Worm (Caenorhabditis elegans): ENCODE measurements around the gene C44C1.1.

Gene C44C1.1

DNA sequence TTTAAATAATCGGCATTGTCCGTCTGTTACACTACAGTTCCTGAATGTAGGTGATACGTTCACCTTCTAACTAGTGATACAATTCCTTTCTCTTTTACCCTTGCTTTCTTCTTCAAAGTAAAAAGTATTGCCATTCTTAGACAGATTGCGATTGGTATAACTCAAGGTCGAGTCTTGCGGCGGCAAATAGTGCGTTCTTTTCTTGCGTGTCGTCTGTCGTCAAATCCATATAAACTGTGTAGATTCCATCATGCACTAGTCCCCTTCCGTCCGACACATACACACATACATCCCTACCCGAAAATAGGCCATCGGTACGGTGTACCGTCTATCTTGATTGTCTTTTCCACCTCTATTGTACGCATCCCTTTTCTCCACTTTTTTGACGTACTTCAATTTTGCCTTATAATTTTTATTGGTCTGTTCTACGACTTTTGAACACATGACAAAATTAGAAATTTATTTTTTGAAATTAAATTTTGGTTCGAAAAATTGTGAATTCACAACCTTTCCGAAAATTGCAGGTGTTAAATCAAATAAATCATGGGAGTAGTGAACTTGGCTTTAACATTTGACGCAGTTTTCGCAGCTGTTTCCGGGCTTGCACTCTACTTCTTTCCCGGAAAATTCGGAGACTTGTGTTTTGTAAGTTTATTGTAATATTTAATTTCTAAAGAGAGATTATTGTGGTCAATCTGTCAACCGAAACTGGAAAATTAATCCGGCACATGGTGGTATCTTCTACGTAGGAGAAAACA is at the start of gene C44C1.1:
TSS of gene C44C1.1 (plus strand) at position 525 of the 758 bp plus-strand sequence.
- no peak for TF ChIP-seq unc-62 (GFP tag; optimal IDR thresholded peaks at IDR 0.05)

DNA sequence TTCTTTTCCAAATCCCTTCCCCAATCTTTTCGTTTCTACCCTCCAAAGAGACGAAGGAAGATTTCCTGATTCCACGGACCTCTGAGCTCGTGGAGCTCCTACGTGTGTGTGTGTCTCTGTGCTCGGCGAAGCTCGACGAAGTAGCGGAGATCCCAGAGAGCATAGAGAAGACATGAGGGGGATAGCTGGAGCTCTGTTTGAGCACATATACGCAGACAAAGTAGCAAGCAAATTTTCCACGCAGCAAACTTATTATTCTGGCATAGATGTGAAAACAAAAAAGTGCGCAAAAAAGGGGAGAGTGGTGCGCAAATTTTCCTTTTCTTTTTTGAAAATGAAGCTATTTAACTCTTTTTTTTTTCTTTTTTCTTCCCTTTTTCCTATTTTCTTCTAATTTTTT is 47.7 kb upstream of the C44C1.1 start:
- TF ChIP-seq unc-62 (GFP tag; optimal IDR thresholded peaks at IDR 0.05), result no peak

- no peak for TF ChIP-seq unc-62 (GFP tag; optimal IDR thresholded peaks at IDR 0.05)
Measured at ce11 chrX:933504-933903, 47.1 kb upstream of the C44C1.1 start, which contains the start of gene F35H12.1. Gene F35H12.1, plus strand, starts transcription at chrX:933804.

DNA sequence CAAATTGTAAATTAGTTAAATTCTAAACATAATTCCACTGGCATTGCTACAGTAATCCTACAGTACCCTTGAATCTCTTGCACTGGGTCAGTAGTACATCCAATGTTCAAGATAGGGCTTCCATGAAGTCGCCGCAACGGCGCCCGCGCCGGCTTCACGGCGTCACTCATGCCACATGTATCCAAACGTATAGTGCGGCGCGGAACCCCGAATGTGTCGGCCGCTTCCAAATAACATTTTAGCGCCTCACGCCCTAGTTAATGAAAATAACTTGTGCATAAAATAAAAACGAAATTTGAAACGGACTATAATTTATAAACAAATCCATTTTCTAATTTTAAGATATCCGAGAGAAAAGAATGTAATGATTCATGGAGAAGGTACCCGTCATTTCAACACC is 44.6 kb upstream of the C44C1.1 start:
- TF ChIP-seq unc-62 (GFP tag; optimal IDR thresholded peaks at IDR 0.05), result no peak

ce11 chrX:938269-938883 is 42.2 kb upstream of the C44C1.1 start, which contains the start of gene F53H8.3:
Gene F53H8.3, plus strand, starts transcription at chrX:938543.
- TF ChIP-seq unc-62 (GFP tag; optimal IDR thresholded peaks at IDR 0.05), result no peak

- no peak for TF ChIP-seq unc-62 (GFP tag; optimal IDR thresholded peaks at IDR 0.05)
Measured at ce11 chrX:945669-946068, 34.9 kb upstream of the C44C1.1 start.

ce11 chrX:947885-948284 is 32.7 kb upstream of the C44C1.1 start:
- TF ChIP-seq unc-62 (GFP tag; optimal IDR thresholded peaks at IDR 0.05), result no peak

- TF ChIP-seq unc-62 (GFP tag; optimal IDR thresholded peaks at IDR 0.05), result no peak
Measured at ce11 chrX:948783-949182, 31.8 kb upstream of the C44C1.1 start, which contains the start of gene sms-2. Gene sms-2, minus strand, starts transcription at chrX:948883.

DNA sequence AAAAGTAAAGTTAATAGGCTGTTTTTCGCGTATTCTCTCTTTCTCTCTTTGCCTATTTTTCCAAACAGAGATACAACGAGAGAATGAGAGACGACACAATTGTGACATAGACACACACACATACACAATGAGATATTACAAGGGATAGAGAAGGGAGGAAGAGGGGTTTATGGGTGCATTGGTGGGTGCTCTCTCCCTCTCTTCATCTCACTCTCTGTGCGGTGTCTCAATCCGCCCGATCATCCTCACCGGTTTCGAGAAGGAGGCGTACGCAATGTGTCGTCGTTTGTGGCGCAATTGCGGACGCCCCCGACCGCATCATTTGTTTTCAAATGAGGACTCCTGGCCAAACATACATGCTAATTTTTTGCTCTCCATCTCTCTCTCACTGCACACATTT is 31.1 kb upstream of the C44C1.1 start:
- TF ChIP-seq unc-62 (GFP tag; optimal IDR thresholded peaks at IDR 0.05), result peak; percentile 35

ce11 chrX:950482-950881 is 30.1 kb upstream of the C44C1.1 start, which contains the start of gene arr-1:
Gene arr-1, plus strand, starts transcription at chrX:950782.
- TF ChIP-seq unc-62 (GFP tag; optimal IDR thresholded peaks at IDR 0.05), result no peak

DNA sequence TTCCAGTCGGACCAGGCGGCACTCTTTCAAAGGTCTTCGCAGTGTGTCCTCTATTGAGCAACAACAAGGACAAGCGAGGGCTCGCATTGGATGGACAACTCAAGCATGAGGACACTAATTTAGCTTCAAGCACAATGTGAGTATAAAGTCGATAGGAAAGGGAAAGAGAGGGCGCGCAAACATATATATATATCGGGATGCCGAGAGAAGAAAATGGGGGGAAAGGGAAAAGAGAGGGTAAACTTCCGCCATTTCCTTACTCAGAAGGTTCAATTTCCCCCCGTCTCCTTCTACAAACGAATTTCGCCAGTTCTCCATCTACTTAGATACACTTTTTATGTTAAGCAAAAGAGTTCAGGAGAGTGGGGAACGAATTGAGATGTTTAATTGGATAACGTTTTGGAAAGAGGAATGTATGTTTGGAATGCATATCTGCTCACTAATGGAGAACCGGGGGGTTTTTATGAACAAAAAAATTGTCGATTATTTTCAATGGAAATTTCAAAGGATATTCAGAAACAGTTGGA is 28.0 kb upstream of the C44C1.1 start:
- TF ChIP-seq unc-62 (GFP tag; optimal IDR thresholded peaks at IDR 0.05), result no peak

DNA sequence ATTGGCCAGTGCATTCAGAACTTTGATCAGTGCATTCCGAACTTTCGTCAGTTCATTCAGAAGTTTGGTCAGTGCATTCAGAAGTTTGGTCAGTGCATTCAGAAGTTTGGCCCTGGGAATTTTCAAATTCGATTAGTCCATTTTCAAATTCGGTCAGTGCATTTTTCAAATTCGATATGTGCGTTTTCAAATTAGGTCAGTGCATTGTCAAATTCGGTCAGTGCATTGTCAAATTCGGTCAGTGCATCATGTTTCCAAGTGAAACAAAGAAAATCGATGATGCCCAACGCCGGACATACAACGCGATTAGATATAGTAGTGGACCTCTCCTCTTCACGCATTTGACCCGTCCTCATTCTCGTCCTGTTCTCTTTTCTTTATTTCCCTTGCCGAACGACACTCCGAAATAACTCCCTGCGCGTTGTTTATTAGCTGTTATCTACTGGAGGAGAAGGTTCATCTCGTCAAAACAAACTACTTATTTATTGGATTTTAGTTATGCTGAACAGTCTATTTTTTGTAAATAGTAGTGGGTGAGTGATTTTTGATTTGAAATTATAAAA is 26.0 kb upstream of the C44C1.1 start, which contains the start of gene apm-3:
TSS of gene apm-3 (plus strand) at position 477 of the 563 bp plus-strand sequence.
- TF ChIP-seq unc-62 (GFP tag; optimal IDR thresholded peaks at IDR 0.05), result no peak

DNA sequence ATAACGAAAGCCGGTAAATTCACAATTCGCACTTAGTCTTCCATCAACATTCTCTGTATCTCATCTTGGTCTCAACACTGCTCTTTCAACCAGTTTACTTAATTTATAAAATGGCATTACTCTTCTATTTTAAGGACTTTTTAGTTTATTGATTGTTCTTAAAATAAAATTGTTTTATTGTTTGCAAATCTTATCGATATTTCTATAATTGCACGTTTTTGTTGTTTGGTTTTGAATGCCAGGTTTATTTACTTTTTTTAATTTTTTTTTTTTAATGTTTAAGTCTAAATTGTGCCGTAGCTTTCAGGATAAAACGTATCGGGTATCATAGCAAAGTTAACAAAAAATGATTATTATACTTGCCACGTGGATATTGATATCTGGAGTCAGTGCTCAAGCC is 23.0 kb upstream of the C44C1.1 start, which contains the start of gene chil-10:
TSS of gene chil-10 (plus strand) at position 301 of the 400 bp plus-strand sequence.
- TF ChIP-seq unc-62 (GFP tag; optimal IDR thresholded peaks at IDR 0.05), result no peak

DNA sequence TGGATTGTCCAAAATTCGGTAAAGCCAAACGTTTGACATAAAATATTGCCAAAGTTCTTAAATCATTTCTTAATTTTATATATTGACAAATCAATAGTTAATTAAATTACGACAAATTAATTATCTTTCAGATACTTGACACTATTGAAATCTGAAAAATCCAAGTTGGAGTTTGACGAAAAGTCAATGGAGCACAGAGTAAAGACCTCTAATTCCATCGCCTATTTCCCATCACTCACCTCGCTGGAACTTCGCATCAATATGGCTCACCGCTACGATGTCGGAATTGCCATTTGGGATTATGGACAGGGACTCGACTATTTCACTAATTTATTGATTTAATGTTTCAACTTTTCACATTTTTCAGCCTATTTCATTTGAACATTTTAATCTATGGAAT is 20.4 kb upstream of the C44C1.1 start:
- no peak for TF ChIP-seq unc-62 (GFP tag; optimal IDR thresholded peaks at IDR 0.05)

DNA sequence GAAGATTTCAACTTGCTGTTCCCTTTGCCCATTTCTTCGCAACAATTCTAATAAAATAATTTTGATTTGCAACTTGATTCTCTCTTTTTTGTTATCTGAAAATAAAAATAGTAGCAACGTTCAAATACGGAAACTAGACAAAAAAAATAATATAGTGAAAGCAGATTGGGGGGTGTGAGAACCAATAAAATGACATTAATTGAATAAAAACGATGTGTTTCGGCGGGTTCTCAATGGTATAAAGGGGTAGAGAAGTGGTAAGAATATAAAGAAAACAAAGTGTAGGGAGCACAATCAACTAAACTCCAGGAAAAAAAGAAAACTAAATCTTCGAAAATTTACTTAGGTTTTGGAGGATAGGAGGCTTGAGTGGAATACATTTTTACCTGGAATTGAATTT is 17.4 kb upstream of the C44C1.1 start, which contains the start of gene ncs-1:
TSS of gene ncs-1 (minus strand) at position 101 of the 400 bp plus-strand sequence.
- no peak for TF ChIP-seq unc-62 (GFP tag; optimal IDR thresholded peaks at IDR 0.05)

DNA sequence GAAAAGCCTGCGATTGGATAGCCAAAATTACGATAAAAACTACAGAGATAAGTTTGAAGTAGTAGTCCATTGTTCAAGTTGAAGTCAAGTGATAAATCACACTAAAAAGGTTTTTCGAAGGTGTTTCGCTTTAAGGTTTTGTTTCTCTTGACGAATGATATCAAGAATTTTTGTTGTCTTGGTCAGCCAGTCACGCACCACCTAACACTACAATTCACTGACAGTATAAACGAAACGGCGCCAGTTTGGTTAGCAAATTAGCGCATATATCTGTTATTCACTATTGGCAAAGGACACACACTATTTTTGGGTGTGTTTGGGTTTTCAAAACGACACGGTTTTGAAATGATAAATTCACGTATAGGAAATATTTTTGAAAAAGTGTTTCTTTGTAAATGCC is 10.5 kb upstream of the C44C1.1 start, which contains the start of gene C44C1.6:
TSS of gene C44C1.6 (minus strand) at position 199 of the 400 bp plus-strand sequence.
- TF ChIP-seq unc-62 (GFP tag; optimal IDR thresholded peaks at IDR 0.05), result no peak

Measured in whole organism, dauer.